Worm (Caenorhabditis elegans): ENCODE results near the gene C48B4.11.

DNA sequence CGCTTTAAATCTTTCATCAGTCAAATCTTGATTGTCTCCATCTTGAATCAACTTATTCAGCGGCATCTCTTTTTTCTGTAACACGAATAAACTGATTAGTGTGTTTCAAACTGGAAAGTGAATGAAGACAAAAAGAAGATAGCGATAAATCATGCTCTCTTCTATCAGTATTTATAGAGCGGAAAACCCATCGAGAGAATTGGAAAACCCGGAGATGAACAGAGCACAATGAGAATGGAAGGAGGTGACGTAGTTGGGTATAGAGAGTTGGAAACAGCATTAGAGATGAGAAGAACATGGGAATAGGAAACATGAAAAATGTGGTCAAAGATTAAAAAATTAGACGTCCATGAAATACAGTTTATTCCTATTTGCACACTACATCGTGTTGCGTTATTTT is 26.2 kb upstream of the C48B4.11 start, which contains the start of gene acox-1.5:
- no peak for TF ChIP-seq ztf-11 (tag; optimal IDR thresholded peaks at IDR 0.05)
- no peak for TF ChIP-seq ztf-7 (tag; optimal IDR thresholded peaks at IDR 0.05)
- peak; percentile 34 for TF ChIP-seq hlh-11 (tag; optimal IDR thresholded peaks at IDR 0.05)
- no peak for TF ChIP-seq nhr-11 (tag; optimal IDR thresholded peaks at IDR 0.05)
- no peak for TF ChIP-seq aly-2 (tag; optimal IDR thresholded peaks at IDR 0.05)
- no peak for TF ChIP-seq mep-1 (tag; optimal IDR thresholded peaks at IDR 0.05)
- TF ChIP-seq pqm-1 (tag; optimal IDR thresholded peaks at IDR 0.05): peak; percentile 77
- TF ChIP-seq ama-1 (optimal IDR thresholded peaks at IDR 0.05): no peak
- no peak for TF ChIP-seq ces-1 (GFP tag; optimal IDR thresholded peaks at IDR 0.05)
- no peak for TF ChIP-seq fos-1 (tag; optimal IDR thresholded peaks at IDR 0.05)

Data from whole organism, L4 larva.